Worm (Caenorhabditis elegans): ENCODE data around the gene M01B2.12.
A peak's percentile ranks its signal among the peaks of the same experiment; 100 is the strongest.
"Not testable (repeated sequence)": the region's sequence is repeated elsewhere in the genome, so short reads cannot be mapped to it uniquely, and the experiment has no call there.

M01B2.12 gene

ce11 chrV:15256669-15257068 is 7.4 kb downstream of the M01B2.12 start, which contains the start of gene srsx-39:
Gene srsx-39, minus strand, starts transcription at chrV:15256769.
- not testable (repeated sequence) for TF ChIP-seq C34B4.2, swsn-7, C04F5.9 (tag; optimal IDR thresholded peaks at IDR 0.05)

- TF ChIP-seq mab-9 (GFP tag; IDR thresholded peaks at IDR 0.05): no peak
- no peak for TF ChIP-seq swsn-7 (tag; optimal IDR thresholded peaks at IDR 0.05)
- peak; percentile 3 for TF ChIP-seq blmp-1 (tag; optimal IDR thresholded peaks at IDR 0.05)
These were observed 10.5 kb downstream of the M01B2.12 start, which contains the start of gene srbc-75 for ce11 chrV:15253529-15253928. Gene srbc-75, plus strand, starts transcription at chrV:15253829.

- TF ChIP-seq hlh-4 (tag; optimal IDR thresholded peaks at IDR 0.05) (no peak), xbp-1 (tag; optimal IDR thresholded peaks at IDR 0.05) (no peak), pax-3 (tag; optimal IDR thresholded peaks at IDR 0.05) (no peak), nhr-71 (tag; optimal IDR thresholded peaks at IDR 0.05) (no peak), nhr-47 (tag; optimal IDR thresholded peaks at IDR 0.05) (no peak), egl-27 (tag; optimal IDR thresholded peaks at IDR 0.05) (no peak), blmp-1 (tag; optimal IDR thresholded peaks at IDR 0.05) (no peak), ztf-4 (tag; optimal IDR thresholded peaks at IDR 0.05) (no peak), ces-1 (GFP tag; optimal IDR thresholded peaks at IDR 0.05) (no peak), aha-1 (tag; optimal IDR thresholded peaks at IDR 0.05) (no peak), ceh-90 (tag; optimal IDR thresholded peaks at IDR 0.05) (no peak)
These were observed 11.9 kb downstream of the M01B2.12 start, which contains the start of gene srbc-76 for ce11 chrV:15252082-15252481. Gene srbc-76, plus strand, starts transcription at chrV:15252382.

- TF ChIP-seq efl-3 (GFP tag; optimal IDR thresholded peaks at IDR 0.05); nhr-85 (tag); ceh-90 (tag; optimal IDR thresholded peaks at IDR 0.05): not testable (repeated sequence)
These were observed 13.7 kb downstream of the M01B2.12 start, which contains the start of gene srd-28 for ce11 chrV:15250304-15250703. Gene srd-28, plus strand, starts transcription at chrV:15250604.

ce11 chrV:15244456-15244855 is 19.6 kb downstream of the M01B2.12 start, which contains the start of gene kin-30:
Gene kin-30, plus strand, starts transcription at chrV:15244756.
- TF ChIP-seq nhr-85 (tag) (no peak), aly-2 (tag; optimal IDR thresholded peaks at IDR 0.05) (no peak), skn-1 (tag; optimal IDR thresholded peaks at IDR 0.05) (no peak), nhr-237 (tag; optimal IDR thresholded peaks at IDR 0.05) (no peak), lsy-2 (tag; optimal IDR thresholded peaks at IDR 0.05) (no peak), mdl-1 (tag; optimal IDR thresholded peaks at IDR 0.05) (no peak), fkh-4 (tag; optimal IDR thresholded peaks at IDR 0.05; ENCODE audit: borderline replicate concordance) (no peak), lin-15B (tag; optimal IDR thresholded peaks at IDR 0.05) (no peak), ama-1 (optimal IDR thresholded peaks at IDR 0.05) (no peak), lir-3 (tag; optimal IDR thresholded peaks at IDR 0.05; ENCODE audit: poor library complexity) (no peak), nhr-19 (GFP tag; conservative IDR thresholded peaks at IDR 0.05) (no peak), ztf-11 (tag; optimal IDR thresholded peaks at IDR 0.05) (no peak), zip-4 (GFP tag; optimal IDR thresholded peaks at IDR 0.05) (no peak), pqm-1 (tag; optimal IDR thresholded peaks at IDR 0.05) (no peak)

ce11 chrV:15241259-15241658 is 22.8 kb downstream of the M01B2.12 start, which contains the start of gene chil-12:
Gene chil-12, plus strand, starts transcription at chrV:15241559.
- TF ChIP-seq aha-1 (tag; optimal IDR thresholded peaks at IDR 0.05): no peak
- TF ChIP-seq snu-23 (GFP tag; optimal IDR thresholded peaks at IDR 0.05): no peak
- no peak for TF ChIP-seq pqm-1 (tag; optimal IDR thresholded peaks at IDR 0.05)

ce11 chrV:15240215-15240614 is 23.8 kb downstream of the M01B2.12 start, which contains the start of gene srw-11:
Gene srw-11, minus strand, starts transcription at chrV:15240315.
- no peak for TF ChIP-seq efl-3 (GFP tag; optimal IDR thresholded peaks at IDR 0.05)
- no peak for TF ChIP-seq ceh-90 (tag; optimal IDR thresholded peaks at IDR 0.05)
- TF ChIP-seq nhr-71 (tag; optimal IDR thresholded peaks at IDR 0.05): no peak
- TF ChIP-seq blmp-1 (tag; optimal IDR thresholded peaks at IDR 0.05): no peak
- no peak for TF ChIP-seq ztf-4 (tag; optimal IDR thresholded peaks at IDR 0.05)
- TF ChIP-seq unc-62 (GFP tag; optimal IDR thresholded peaks at IDR 0.05): no peak
- TF ChIP-seq swsn-7 (tag; optimal IDR thresholded peaks at IDR 0.05): no peak
- TF ChIP-seq grh-1 (GFP tag; IDR thresholded peaks at IDR 0.05): no peak
- no peak for TF ChIP-seq irx-1 (tag; optimal IDR thresholded peaks at IDR 0.05)
- no peak for TF ChIP-seq aha-1 (tag; optimal IDR thresholded peaks at IDR 0.05)
- TF ChIP-seq ceh-8 (GFP tag; optimal IDR thresholded peaks at IDR 0.05): no peak
- TF ChIP-seq xbp-1 (tag; optimal IDR thresholded peaks at IDR 0.05): no peak
- TF ChIP-seq lin-39 (tag; optimal IDR thresholded peaks at IDR 0.05): no peak
- TF ChIP-seq nhr-11 (tag; optimal IDR thresholded peaks at IDR 0.05): no peak
